Worm (Caenorhabditis elegans) whole organism, L1 larva: ENCODE results near the gene fbxb-1.

Experiments used
- aha-1 ChIP-seq: fragments of 150-350 bp; optimal IDR thresholded peaks from 2 replicates; lab custom pipeline; 2014; ENCODE audit warnings: missing biosample characterization, missing genetic modification characterization
- elt-3 ChIP-seq, 6 experiments: fragments of 150-350 bp in 1 of 6; sonication (generic microtip); optimal IDR thresholded peaks; 2 replicates each; lab custom pipeline; 2017 to 2018; ENCODE audit warnings: missing biosample characterization in 6 of 6, missing genetic modification characterization in 6 of 6, inconsistent platforms in 1 of 6
- mdl-1 ChIP-seq, 2 experiments: fragments of 150-350 bp; optimal IDR thresholded peaks; 2 replicates each; lab custom pipeline; 2014 to 2017; ENCODE audit warnings: missing biosample characterization in 2 of 2, missing genetic modification characterization in 2 of 2, inconsistent platforms in 1 of 2
- nhr-28 ChIP-seq: fragments of 150-350 bp; optimal IDR thresholded peaks from 2 replicates; lab custom pipeline; 2014; ENCODE audit warnings: missing biosample characterization, missing genetic modification characterization
- pag-3 ChIP-seq: sonication (generic microtip); optimal IDR thresholded peaks from 2 replicates; lab custom pipeline; 2017; ENCODE audit warnings: missing genetic modification characterization, mild to moderate bottlenecking, missing compliant biosample characterization, antibody characterized with exemption, borderline replicate concordance; ENCODE audit not compliant: insufficient read depth
- pqm-1 ChIP-seq: sonication (generic microtip); optimal IDR thresholded peaks from 3 replicates; lab custom pipeline; 2017; ENCODE audit warnings: missing biosample characterization, missing genetic modification characterization
- swsn-7 ChIP-seq: sonication (generic microtip); optimal IDR thresholded peaks from 2 replicates; lab custom pipeline; 2016; ENCODE audit warnings: missing genetic modification characterization, missing compliant biosample characterization
- ztf-11 ChIP-seq, 2 experiments: sonication (generic microtip); optimal IDR thresholded peaks; 2 replicates each; lab custom pipeline; 2016 to 2017; ENCODE audit warnings: missing genetic modification characterization in 2 of 2, missing biosample characterization in 1 of 2, missing compliant biosample characterization in 1 of 2

DNA sequence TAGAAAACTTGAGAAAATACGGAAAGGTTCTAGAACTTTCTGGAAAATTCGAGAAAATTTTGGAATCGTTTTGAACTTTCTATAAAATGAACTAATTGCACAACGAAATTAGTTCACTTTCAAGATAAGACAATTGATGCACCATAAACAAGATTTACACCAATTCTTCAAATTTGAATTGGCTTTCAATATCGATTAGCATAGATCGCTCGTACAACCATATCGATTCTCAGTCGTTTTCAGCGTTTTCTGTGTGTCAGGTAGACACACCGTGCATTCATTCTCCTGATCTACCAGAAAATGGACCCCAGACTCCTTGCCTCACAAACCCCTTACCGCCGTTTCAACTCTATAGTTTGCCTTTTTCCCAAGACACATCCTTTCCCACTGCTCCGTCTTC is 42.2 kb downstream of the fbxb-1 start, which contains the start of gene fbxb-117:
- TF ChIP-seq nhr-28 (tag; lab: Kevin White, UChicago) = no peak
- TF ChIP-seq swsn-7 (tag; lab: Kevin White, UChicago) = no peak
- no peak for TF ChIP-seq ztf-11 (tag; optimal IDR thresholded peaks at IDR 0.05; lab: Kevin White, UChicago)
- TF ChIP-seq pqm-1 = no peak
- TF ChIP-seq elt-3 (tag; optimal IDR thresholded peaks at IDR 0.05; lab: Kevin White, UChicago) = no peak
- TF ChIP-seq mdl-1 (tag; optimal IDR thresholded peaks at IDR 0.05; lab: Kevin White, UChicago) = no peak
- no peak for TF ChIP-seq aha-1
- no peak for TF ChIP-seq pag-3 (tag; lab: Kevin White, UChicago)
